Worm (Caenorhabditis elegans) whole organism, young adult: ENCODE results near the gene K04E7.1.

ENCODE experiments used
- B0019.2 ChIP-seq: fragments of 200-800 bp; sonication (Bioruptor generic); conservative IDR thresholded peaks from 2 replicates; pipeline ENCODE4 v1.3.6; 2022; ENCODE audit warnings: missing genetic modification reagents, missing genetic modification characterization, missing compliant biosample characterization
- F23B12.7 ChIP-seq: sonication (generic microtip); optimal IDR thresholded peaks from 2 replicates; lab custom pipeline; 2017; ENCODE audit warnings: missing genetic modification characterization, mild to moderate bottlenecking, missing compliant biosample characterization, antibody characterized with exemption, moderate library complexity; ENCODE audit not compliant: insufficient read depth
- F37B4.10 ChIP-seq: fragments of 200-800 bp; sonication (Bioruptor generic); IDR thresholded peaks from 2 replicates; pipeline ENCODE4 v1.3.6; 2022; ENCODE audit warnings: missing genetic modification characterization, missing compliant biosample characterization
- F39B2.1 ChIP-seq: fragments of 200-800 bp; sonication (Bioruptor generic); IDR thresholded peaks from 2 replicates; pipeline ENCODE4 v1.3.6; 2022; ENCODE audit warnings: missing genetic modification reagents, missing genetic modification characterization, missing compliant biosample characterization
- K11D2.4 ChIP-seq: fragments of 200-800 bp; sonication (Bioruptor generic); IDR thresholded peaks from 2 replicates; pipeline ENCODE4 v1.3.6; 2022; ENCODE audit warnings: missing genetic modification reagents, missing genetic modification characterization, missing compliant biosample characterization
- ZK185.1 ChIP-seq: sonication (generic microtip); optimal IDR thresholded peaks from 2 replicates; lab custom pipeline; 2016; ENCODE audit warnings: mild to moderate bottlenecking, missing genetic modification characterization, missing compliant biosample characterization; ENCODE audit not compliant: poor library complexity, severe bottlenecking
- attf-3 ChIP-seq: fragments of 200-800 bp; sonication (Bioruptor generic); conservative IDR thresholded peaks from 2 replicates; pipeline ENCODE4 v1.3.6; 2022; ENCODE audit warnings: missing genetic modification reagents, missing genetic modification characterization, missing compliant biosample characterization
- bed-2 ChIP-seq: fragments of 200-800 bp; sonication (Bioruptor generic); IDR thresholded peaks from 2 replicates; pipeline ENCODE4 v1.3.6; 2022; ENCODE audit warnings: missing genetic modification reagents, missing genetic modification characterization, missing compliant biosample characterization
- cebp-1 ChIP-seq, 2 experiments: fragments of 200-800 bp in 1 of 2; sonication (Bioruptor generic) in 1 of 2; sonication (generic microtip) in 1 of 2; IDR thresholded peaks in 1 of 2; optimal IDR thresholded peaks in 1 of 2; 2 replicates each; pipeline versions ENCODE4 v1.3.6 to Lab custom; 2017 to 2022; ENCODE audit warnings: missing compliant biosample characterization in 2 of 2, missing genetic modification characterization in 2 of 2, mild to moderate bottlenecking in 1 of 2, missing genetic modification reagents in 1 of 2, moderate library complexity in 1 of 2
- cebp-2 ChIP-seq: fragments of 200-800 bp; sonication (Bioruptor generic); IDR thresholded peaks from 2 replicates; pipeline ENCODE4 v1.3.6; 2022; ENCODE audit warnings: missing genetic modification characterization, missing compliant biosample characterization
- ceh-58 ChIP-seq: fragments of 200-800 bp; sonication (Bioruptor generic); IDR thresholded peaks from 2 replicates; pipeline ENCODE4 v1.3.6; 2022; ENCODE audit warnings: missing genetic modification characterization, missing compliant biosample characterization
- die-1 ChIP-seq: sonication (generic microtip); optimal IDR thresholded peaks from 2 replicates; lab custom pipeline; 2016; ENCODE audit warnings: missing genotype, mild to moderate bottlenecking, missing genetic modification characterization, missing compliant biosample characterization
- egl-18 ChIP-seq: fragments of 200-800 bp; sonication (Bioruptor generic); IDR thresholded peaks from 2 replicates; pipeline ENCODE4 v1.3.6; 2022; ENCODE audit warnings: missing genetic modification reagents, missing genetic modification characterization, missing compliant biosample characterization
- egl-44 ChIP-seq: fragments of 200-800 bp; sonication (Bioruptor generic); IDR thresholded peaks from 2 replicates; pipeline ENCODE4 v1.3.6; 2022; ENCODE audit warnings: missing genetic modification reagents, missing genetic modification characterization, missing compliant biosample characterization
- hmg-1.2 ChIP-seq: fragments of 200-800 bp; sonication (Bioruptor generic); IDR thresholded peaks from 2 replicates; pipeline ENCODE4 v1.3.6; 2022; ENCODE audit warnings: missing genetic modification reagents, missing genetic modification characterization, missing compliant biosample characterization
- hmg-20 ChIP-seq: fragments of 200-800 bp; sonication (Bioruptor generic); IDR thresholded peaks from 2 replicates; pipeline ENCODE4 v1.3.6; 2022; ENCODE audit warnings: missing genetic modification reagents, missing genetic modification characterization, missing compliant biosample characterization
- hrde-1 ChIP-seq: sonication (generic microtip); optimal IDR thresholded peaks from 2 replicates; lab custom pipeline; 2016; ENCODE audit warnings: missing genetic modification characterization, mild to moderate bottlenecking, missing compliant biosample characterization, moderate library complexity, missing genotype, missing genetic modification reagents, borderline replicate concordance
- hsf-1 ChIP-seq: fragments of 200-800 bp; sonication (Bioruptor generic); IDR thresholded peaks from 2 replicates; pipeline ENCODE4 v1.3.6; 2022; ENCODE audit warnings: missing genetic modification reagents, missing genetic modification characterization, missing compliant biosample characterization
- lin-54 ChIP-seq: fragments of 200-800 bp; sonication (Bioruptor generic); optimal IDR thresholded peaks from 2 replicates; lab custom pipeline; 2018; ENCODE audit warnings: mild to moderate bottlenecking, missing genetic modification characterization, missing compliant biosample characterization
- madf-6 ChIP-seq: fragments of 200-800 bp; sonication (Bioruptor generic); IDR thresholded peaks from 2 replicates; pipeline ENCODE4 v1.3.6; 2022; ENCODE audit warnings: missing genetic modification reagents, missing genetic modification characterization, missing compliant biosample characterization
- madf-8 ChIP-seq: fragments of 200-800 bp; sonication (Bioruptor generic); conservative IDR thresholded peaks from 2 replicates; pipeline ENCODE4 v1.3.6; 2022; ENCODE audit warnings: missing genetic modification reagents, missing genetic modification characterization, missing compliant biosample characterization
- nhr-80 ChIP-seq: sonication (generic microtip); optimal IDR thresholded peaks from 2 replicates; lab custom pipeline; 2016; ENCODE audit warnings: missing genetic modification characterization, missing compliant biosample characterization
- rcor-1 ChIP-seq: fragments of 200-800 bp; sonication (Bioruptor generic); IDR thresholded peaks from 2 replicates; pipeline ENCODE4 v1.3.6; 2022; ENCODE audit warnings: missing genetic modification reagents, missing genetic modification characterization, missing compliant biosample characterization
- repo-1 ChIP-seq: sonication (generic microtip); optimal IDR thresholded peaks from 2 replicates; lab custom pipeline; 2017; ENCODE audit warnings: mild to moderate bottlenecking, missing genetic modification characterization, missing compliant biosample characterization
- somi-1 ChIP-seq: fragments of 200-800 bp; sonication (Bioruptor generic); optimal IDR thresholded peaks from 2 replicates; lab custom pipeline; 2018; ENCODE audit warnings: mild to moderate bottlenecking, missing genetic modification characterization, missing compliant biosample characterization
- sptf-2 ChIP-seq: fragments of 200-800 bp; sonication (Bioruptor generic); optimal IDR thresholded peaks from 2 replicates; lab custom pipeline; 2018; ENCODE audit warnings: mild to moderate bottlenecking, missing genetic modification characterization, missing compliant biosample characterization
- tbp1 ChIP-seq: fragments of 200-800 bp; sonication (Bioruptor generic); optimal IDR thresholded peaks from 2 replicates; lab custom pipeline; 2018; ENCODE audit warnings: mild to moderate bottlenecking, missing genetic modification characterization, missing compliant biosample characterization
- tbx-9 ChIP-seq: sonication (generic microtip); optimal IDR thresholded peaks from 2 replicates; lab custom pipeline; 2016; ENCODE audit warnings: borderline replicate concordance, missing genetic modification characterization, inconsistent platforms, missing compliant biosample characterization
- tlf-1 ChIP-seq: fragments of 200-800 bp; sonication (Bioruptor generic); optimal IDR thresholded peaks from 2 replicates; lab custom pipeline; 2018; ENCODE audit warnings: mild to moderate bottlenecking, missing genetic modification characterization, missing compliant biosample characterization
- zfh-2 ChIP-seq: fragments of 200-800 bp; sonication (Bioruptor generic); conservative IDR thresholded peaks from 2 replicates; pipeline ENCODE4 v1.3.6; 2022; ENCODE audit warnings: missing genetic modification reagents, missing genetic modification characterization, missing compliant biosample characterization
- ztf-18 ChIP-seq: sonication (generic microtip); optimal IDR thresholded peaks from 2 replicates; lab custom pipeline; 2016; ENCODE audit warnings: missing genotype, mild to moderate bottlenecking, missing genetic modification characterization, missing compliant biosample characterization
- ztf-28 ChIP-seq: fragments of 200-800 bp; sonication (Bioruptor generic); IDR thresholded peaks from 2 replicates; pipeline ENCODE4 v1.3.6; 2022; ENCODE audit warnings: missing genetic modification reagents, missing genetic modification characterization, missing compliant biosample characterization
- ztf-6 ChIP-seq: fragments of 200-800 bp; sonication (Bioruptor generic); IDR thresholded peaks from 2 replicates; pipeline ENCODE4 v1.3.6; 2022; ENCODE audit warnings: missing genetic modification reagents, missing genetic modification characterization, missing compliant biosample characterization

Gene K04E7.1

DNA sequence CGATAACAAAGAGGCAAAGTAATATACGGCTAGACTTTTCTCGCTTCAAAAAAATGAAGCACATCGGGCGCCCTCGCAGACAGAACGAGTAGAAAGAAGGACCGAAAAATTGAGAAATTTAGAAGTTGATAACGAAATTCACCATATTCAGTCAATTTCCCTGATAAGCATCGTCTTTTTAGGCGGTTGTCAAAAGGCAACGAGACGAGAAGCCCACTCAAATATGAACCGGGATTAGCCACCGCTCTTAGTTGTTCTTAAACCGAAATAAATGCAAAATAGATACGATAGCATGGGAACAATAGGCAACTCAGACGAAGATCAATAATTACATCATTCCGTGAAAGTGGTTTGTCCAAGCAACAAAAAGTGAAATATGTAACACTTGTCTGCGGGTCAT is 41.3 kb downstream of the K04E7.1 start:
- TF ChIP-seq attf-3 (GFP tag; lab: Robert Waterston, UW) (no peak), F39B2.1 (GFP tag; lab: Robert Waterston, UW) (no peak), ztf-6 (no peak), nhr-80 (tag; lab: Kevin White, UChicago) (peak; percentile 56), lin-54 (GFP tag; lab: Kevin White, UChicago) (no peak)
- TF ChIP-seq, all 124 proteins: peak for 1

DNA sequence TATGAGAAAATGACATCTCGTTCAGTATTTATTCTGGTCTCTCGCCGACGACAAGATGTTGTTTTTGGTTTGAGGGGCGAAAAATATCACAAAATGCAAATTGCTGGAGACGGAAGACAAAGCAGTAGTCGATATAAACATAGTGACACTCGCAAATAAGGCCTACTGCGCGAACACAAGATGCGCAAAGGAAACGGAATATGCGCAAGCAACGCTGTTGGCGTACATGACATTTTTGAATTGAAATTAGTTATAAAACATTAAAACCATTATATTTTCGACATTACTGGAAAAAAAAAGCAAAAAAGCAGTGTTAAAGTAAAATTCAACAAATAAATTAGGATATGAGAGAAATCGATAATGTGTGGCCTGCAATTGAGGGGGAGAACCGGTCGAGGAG is 43.2 kb downstream of the K04E7.1 start, which contains the start of gene cdf-1:
cdf-1 (minus strand) TSS at position 136 of the 400 bp plus-strand sequence.
- TF ChIP-seq madf-6 (GFP tag; lab: Robert Waterston, UW) (no peak), ztf-18 (tag; lab: Kevin White, UChicago) (peak; percentile 80), zfh-2 (GFP tag; lab: Robert Waterston, UW) (no peak), hmg-1.2 (no peak)
- TF ChIP-seq, all 124 proteins: peak for 1

DNA sequence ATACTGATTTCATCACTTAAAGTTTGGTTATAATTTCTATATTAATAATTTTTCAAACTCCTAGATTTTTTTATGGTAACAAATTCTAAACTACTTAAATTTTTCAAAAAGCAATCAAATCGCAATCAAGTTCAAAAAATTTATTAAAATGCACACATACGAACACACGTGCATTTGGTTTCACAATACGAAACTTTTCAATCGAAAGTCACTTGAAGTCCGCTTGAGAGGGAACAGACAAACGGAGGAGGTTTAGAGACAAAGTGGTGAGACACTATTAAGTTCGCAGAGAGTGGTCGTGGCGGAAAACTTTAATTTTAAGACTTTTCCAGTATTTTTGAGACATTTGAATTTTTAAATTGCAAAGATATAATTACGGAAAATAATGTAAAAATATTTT is 43.8 kb downstream of the K04E7.1 start, which contains the start of gene glr-8:
glr-8 (plus strand) TSS at position 319 of the 400 bp plus-strand sequence.
- peak; percentile 49; the same call in 1 of the 2 replicates for TF ChIP-seq hmg-1.2
- TF ChIP-seq K11D2.4 = no peak
- TF ChIP-seq cebp-1 (GFP tag; IDR thresholded peaks at IDR 0.05; lab: Robert Waterston, UW) = no peak
- TF ChIP-seq cebp-1 (tag; optimal IDR thresholded peaks at IDR 0.05; lab: Kevin White, UChicago) = peak; percentile 69
- TF ChIP-seq egl-44 = no peak

DNA sequence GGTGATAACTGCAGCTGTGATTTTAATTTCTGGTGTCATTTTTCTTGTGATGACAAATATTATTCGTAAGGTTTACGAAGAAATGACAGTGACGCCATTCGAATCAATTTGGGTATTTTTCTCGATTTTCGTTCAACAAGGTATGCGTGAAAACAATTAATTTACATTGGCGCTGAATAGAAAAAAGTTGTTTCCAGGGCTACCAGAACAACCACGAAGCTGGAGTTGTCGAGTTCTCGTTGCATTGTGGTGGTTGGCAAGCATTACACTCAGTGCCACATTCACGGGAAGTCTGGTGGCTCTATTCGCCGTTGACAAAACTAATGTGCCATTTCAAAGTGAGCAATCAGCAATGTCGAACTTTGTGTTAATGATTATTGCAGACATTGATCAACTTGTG is 45.9 kb downstream of the K04E7.1 start:
- no peak for TF ChIP-seq tbp1
- no peak for TF ChIP-seq hsf-1 (GFP tag; lab: Robert Waterston, UW)
- TF ChIP-seq ztf-28 (GFP tag; lab: Robert Waterston, UW) = no peak
- no peak for TF ChIP-seq madf-8 (GFP tag; lab: Robert Waterston, UW)
- TF ChIP-seq B0019.2 (GFP tag; lab: Robert Waterston, UW) = no peak
- TF ChIP-seq F37B4.10 (GFP tag; lab: Robert Waterston, UW) = no peak
- TF ChIP-seq cebp-2 (GFP tag; lab: Robert Waterston, UW) = no peak
- no peak for TF ChIP-seq ztf-6

DNA sequence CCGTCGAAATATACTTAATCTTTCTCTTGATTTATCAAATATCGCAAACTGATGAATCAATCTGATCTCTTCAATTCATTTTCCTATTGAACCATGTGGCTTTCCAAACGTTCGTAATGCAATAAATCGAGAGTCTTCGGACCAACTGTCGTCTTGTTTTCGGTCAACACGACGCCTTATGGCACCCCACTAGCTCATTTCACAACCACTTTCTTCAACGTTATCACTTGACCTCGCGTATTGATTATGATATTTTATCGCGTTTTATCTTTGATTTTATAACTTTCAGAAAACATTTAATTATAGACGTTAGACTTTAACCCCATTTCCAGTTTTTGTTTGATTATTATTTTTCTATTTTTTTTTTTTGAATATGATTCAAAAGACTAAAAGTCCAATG is 48.0 kb downstream of the K04E7.1 start:
- no peak for TF ChIP-seq cebp-1 (GFP tag; IDR thresholded peaks at IDR 0.05; lab: Robert Waterston, UW)
- TF ChIP-seq cebp-1 (tag; optimal IDR thresholded peaks at IDR 0.05; lab: Kevin White, UChicago) = peak; percentile 14
- TF ChIP-seq B0019.2 (GFP tag; lab: Robert Waterston, UW) = no peak

DNA sequence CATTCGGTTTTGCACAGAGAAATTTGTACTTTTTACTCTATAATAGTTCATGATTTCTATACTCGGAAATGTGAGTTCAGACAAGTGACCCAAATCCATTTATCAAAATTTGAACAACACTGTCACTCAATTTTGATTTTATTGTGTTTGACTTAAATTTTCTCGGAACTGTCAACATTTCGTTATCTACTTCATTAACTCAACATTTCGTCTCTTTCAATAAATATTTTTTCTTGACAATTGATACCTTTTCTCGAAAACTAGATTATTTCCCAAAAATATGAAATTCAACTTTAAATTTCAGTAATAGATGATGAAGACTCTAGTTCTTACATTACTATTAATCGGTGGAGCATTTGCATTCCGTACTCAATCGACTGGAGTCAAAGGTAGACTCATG is 48.8 kb downstream of the K04E7.1 start, which contains the start of gene ttr-36:
ttr-36 (plus strand) TSS at position 301 of the 400 bp plus-strand sequence.
- no peak for TF ChIP-seq somi-1 (GFP tag; lab: Kevin White, UChicago)
- peak; percentile 30 for TF ChIP-seq nhr-80 (tag; lab: Kevin White, UChicago)

DNA sequence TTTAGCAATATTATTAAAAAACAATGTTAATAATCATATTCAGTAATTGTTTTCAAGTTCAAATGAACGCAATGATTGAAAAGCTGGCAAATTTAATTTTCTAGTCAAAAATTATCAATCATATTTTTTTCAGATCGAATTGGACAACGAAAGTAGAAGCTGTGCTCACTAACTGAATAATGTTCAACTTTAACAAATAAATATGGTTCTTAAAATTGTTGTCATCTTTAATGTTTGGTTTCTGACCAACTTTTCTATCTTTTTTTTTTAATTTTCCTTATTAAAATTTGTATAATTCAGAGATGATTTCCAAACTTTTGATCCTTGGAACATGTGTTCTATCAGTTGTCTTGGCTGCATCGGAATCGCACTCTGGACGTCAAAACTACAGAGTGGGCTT is 50.2 kb downstream of the K04E7.1 start, which contains the start of gene ttr-35:
ttr-35 (plus strand) TSS at position 301 of the 400 bp plus-strand sequence.
- TF ChIP-seq egl-44 (no peak), repo-1 (tag; lab: Kevin White, UChicago) (no peak), bed-2 (no peak), F23B12.7 (tag; lab: Kevin White, UChicago) (no peak), zfh-2 (GFP tag; lab: Robert Waterston, UW) (no peak), hmg-20 (GFP tag; lab: Robert Waterston, UW) (no peak), tbp1 (no peak), sptf-2 (GFP tag; lab: Kevin White, UChicago) (no peak), rcor-1 (GFP tag; lab: Robert Waterston, UW) (no peak), die-1 (tag; lab: Kevin White, UChicago) (no peak), egl-18 (GFP tag; lab: Robert Waterston, UW) (no peak), ceh-58 (GFP tag; lab: Robert Waterston, UW) (no peak), K11D2.4 (no peak), tlf-1 (no peak), ztf-6 (no peak), hsf-1 (GFP tag; lab: Robert Waterston, UW) (no peak), tbx-9 (no peak), ZK185.1 (tag; lab: Kevin White, UChicago) (no peak), hrde-1 (tag; lab: Kevin White, UChicago) (no peak)
